Worm (Caenorhabditis elegans) whole organism, young adult: ENCODE results near the gene acc-4.

Experiments used
- B0019.2 ChIP-seq: fragments of 200-800 bp; sonication (Bioruptor generic); conservative IDR thresholded peaks from 2 replicates; pipeline ENCODE4 v1.3.6; 2022; ENCODE audit warnings: missing genetic modification reagents, missing genetic modification characterization, missing compliant biosample characterization
- F10E7.11 ChIP-seq: sonication (generic microtip); optimal IDR thresholded peaks from 2 replicates; lab custom pipeline; 2017; ENCODE audit warnings: mild to moderate bottlenecking, missing genetic modification characterization, moderate library complexity, missing compliant biosample characterization
- F49E8.2 ChIP-seq: sonication (generic microtip); optimal IDR thresholded peaks from 3 replicates; lab custom pipeline; 2017; ENCODE audit warnings: missing genetic modification characterization, mild to moderate bottlenecking, missing compliant biosample characterization, antibody characterized with exemption, moderate library complexity; ENCODE audit not compliant: insufficient read depth
- F52B5.7 ChIP-seq: sonication (generic microtip); optimal IDR thresholded peaks from 2 replicates; lab custom pipeline; 2016; ENCODE audit warnings: mild to moderate bottlenecking, missing genetic modification characterization, missing compliant biosample characterization
- T07F8.4 ChIP-seq: sonication (generic microtip); optimal IDR thresholded peaks from 2 replicates; lab custom pipeline; 2016; ENCODE audit warnings: mild to moderate bottlenecking, missing genetic modification characterization, moderate library complexity, missing compliant biosample characterization
- Y79H2A.3 ChIP-seq: fragments of 200-800 bp; sonication (Bioruptor generic); conservative IDR thresholded peaks from 2 replicates; pipeline ENCODE4 v1.3.6; 2022; ENCODE audit warnings: missing genetic modification reagents, missing genetic modification characterization, missing compliant biosample characterization
- ZK185.1 ChIP-seq: sonication (generic microtip); optimal IDR thresholded peaks from 2 replicates; lab custom pipeline; 2016; ENCODE audit warnings: mild to moderate bottlenecking, missing genetic modification characterization, missing compliant biosample characterization; ENCODE audit not compliant: poor library complexity, severe bottlenecking
- ceh-100 ChIP-seq: fragments of 200-800 bp; sonication (Bioruptor generic); IDR thresholded peaks from 2 replicates; pipeline ENCODE4 v1.3.6; 2022; ENCODE audit warnings: missing genetic modification reagents, missing genetic modification characterization, missing compliant biosample characterization
- nfya-2 ChIP-seq: fragments of 200-800 bp; sonication (Bioruptor generic); IDR thresholded peaks from 2 replicates; pipeline ENCODE4 v1.3.6; 2022; ENCODE audit warnings: missing genetic modification reagents, missing genetic modification characterization, missing compliant biosample characterization
- nfyb-1 ChIP-seq: fragments of 200-800 bp; sonication (Bioruptor generic); IDR thresholded peaks from 2 replicates; pipeline ENCODE4 v1.3.6; 2022; ENCODE audit warnings: missing genetic modification reagents, missing genetic modification characterization, missing compliant biosample characterization
- repo-1 ChIP-seq: sonication (generic microtip); optimal IDR thresholded peaks from 2 replicates; lab custom pipeline; 2017; ENCODE audit warnings: mild to moderate bottlenecking, missing genetic modification characterization, missing compliant biosample characterization
- rpc-1 ChIP-seq, 2 experiments: fragments of 150-350 bp in 1 of 2; sonication (generic microtip) in 1 of 2; optimal IDR thresholded peaks; 2 replicates each; lab custom pipeline; 2014 to 2018; ENCODE audit warnings: missing biosample characterization in 1 of 2, missing genetic modification characterization in 1 of 2, missing genetic modification reagents in 1 of 2, missing genotype in 1 of 2
- sea-2 ChIP-seq: fragments of 200-800 bp; sonication (Bioruptor generic); IDR thresholded peaks from 2 replicates; pipeline ENCODE4 v1.3.6; 2022; ENCODE audit warnings: missing genetic modification characterization, missing compliant biosample characterization
- unc-62 ChIP-seq: fragments of 150-350 bp; optimal IDR thresholded peaks from 2 replicates; lab custom pipeline; 2014; ENCODE audit warnings: missing biosample characterization, missing genetic modification reagents, missing genetic modification characterization

DNA sequence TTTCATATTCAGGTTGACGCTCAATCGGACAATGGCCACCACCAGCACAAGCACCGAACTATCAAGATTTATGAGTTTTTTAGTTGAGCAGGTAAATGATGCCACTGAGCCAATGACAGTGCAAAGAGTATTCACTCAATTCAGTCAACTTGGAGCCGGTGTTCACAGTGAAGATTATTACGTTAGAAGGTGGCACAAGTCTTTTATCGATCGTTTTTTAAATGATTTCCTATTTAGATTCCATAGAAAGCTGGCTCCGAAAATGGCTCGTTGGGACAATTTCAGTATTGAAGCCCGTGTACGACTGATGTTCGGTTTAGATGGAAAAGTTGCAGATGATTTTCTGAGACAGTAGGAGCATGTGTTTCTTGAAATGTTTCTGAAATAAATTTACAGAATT is 17.7 kb upstream of the acc-4 start, which contains the start of gene T28A8.5:
- no peak for TF ChIP-seq rpc-1 (optimal IDR thresholded peaks at IDR 0.05; lab: Kevin White, UChicago)
- TF ChIP-seq rpc-1 (tag; optimal IDR thresholded peaks at IDR 0.05; lab: Kevin White, UChicago): no peak
- no peak for TF ChIP-seq ceh-100 (GFP tag; lab: Robert Waterston, UW)
- TF ChIP-seq F52B5.7 (tag; lab: Kevin White, UChicago): no peak
- TF ChIP-seq nfyb-1 (GFP tag; lab: Robert Waterston, UW): no peak
- no peak for TF ChIP-seq nfya-2 (GFP tag; lab: Robert Waterston, UW)
- TF ChIP-seq repo-1: no peak
- TF ChIP-seq F10E7.11 (tag; lab: Kevin White, UChicago): no peak
- TF ChIP-seq sea-2: no peak
- no peak for TF ChIP-seq ZK185.1 (tag; lab: Kevin White, UChicago)
- no peak for TF ChIP-seq Y79H2A.3
- no peak for TF ChIP-seq T07F8.4
- no peak for TF ChIP-seq F49E8.2 (tag; lab: Kevin White, UChicago)
- TF ChIP-seq unc-62 (GFP tag; lab: Kevin White, UChicago): no peak
- TF ChIP-seq B0019.2 (GFP tag; lab: Robert Waterston, UW): no peak
